Fruit fly (Drosophila melanogaster) whole organism, prepupa: ENCODE measurements around the gene Atac2.

ENCODE experiments used
- Blimp-1 ChIP-seq: fragments of 200-800 bp; sonication (Bioruptor generic); optimal IDR thresholded peaks from 3 replicates; lab custom pipeline; 2017; ENCODE audit warnings: missing biosample characterization, missing genetic modification characterization, mild to moderate bottlenecking, moderate library complexity, missing genetic modification reagents
- CG10669 ChIP-seq: fragments of 200-800 bp; sonication (Bioruptor generic); optimal IDR thresholded peaks from 3 replicates; lab custom pipeline; 2018; ENCODE audit warnings: missing biosample characterization, mild to moderate bottlenecking, missing genetic modification characterization, moderate library complexity
- CG11762 ChIP-seq: fragments of 200-800 bp; sonication (Bioruptor generic); optimal IDR thresholded peaks from 3 replicates; lab custom pipeline; 2016; ENCODE audit warnings: missing biosample characterization, missing genetic modification characterization; ENCODE audit not compliant: insufficient read depth
- CG15336 ChIP-seq: fragments of 200-800 bp; sonication (Bioruptor generic); IDR thresholded peaks from 2 replicates; pipeline ENCODE4 v1.3.6; 2022; ENCODE audit warnings: missing biosample characterization, missing genetic modification characterization
- CG31627 ChIP-seq: fragments of 200-800 bp; sonication (Bioruptor generic); optimal IDR thresholded peaks from 3 replicates; lab custom pipeline; 2016; ENCODE audit warnings: missing biosample characterization, missing genetic modification characterization
- CG32006 ChIP-seq: fragments of 200-800 bp; sonication (Bioruptor generic); optimal IDR thresholded peaks from 3 replicates; lab custom pipeline; 2017; ENCODE audit warnings: missing biosample characterization, mild to moderate bottlenecking, missing genetic modification characterization
- CG34406 ChIP-seq: fragments of 200-800 bp; sonication (Bioruptor generic); optimal IDR thresholded peaks from 3 replicates; lab custom pipeline; 2016; ENCODE audit warnings: missing biosample characterization, missing genetic modification characterization
- CG3919 ChIP-seq: fragments of 200-800 bp; sonication (Bioruptor generic); optimal IDR thresholded peaks from 3 replicates; lab custom pipeline; 2016; ENCODE audit warnings: missing biosample characterization, missing genetic modification characterization
- CG4318 ChIP-seq: fragments of 200-800 bp; sonication (Bioruptor generic); optimal IDR thresholded peaks from 3 replicates; lab custom pipeline; 2017; ENCODE audit warnings: missing biosample characterization, mild to moderate bottlenecking, missing genetic modification characterization
- CG6163 ChIP-seq: fragments of 200-800 bp; sonication (Bioruptor generic); IDR thresholded peaks from 3 replicates; pipeline ENCODE4 v1.3.6; 2022; ENCODE audit warnings: missing biosample characterization, missing genetic modification characterization
- CG6276 ChIP-seq: fragments of 200-800 bp; sonication (Bioruptor generic); optimal IDR thresholded peaks from 2 replicates; lab custom pipeline; 2017; ENCODE audit warnings: missing biosample characterization, mild to moderate bottlenecking, missing genetic modification characterization
- CG6792 ChIP-seq: fragments of 200-800 bp; sonication (Bioruptor generic); optimal IDR thresholded peaks from 3 replicates; lab custom pipeline; 2016; ENCODE audit warnings: missing biosample characterization, missing genetic modification characterization
- CG6854 ChIP-seq: fragments of 200-800 bp; sonication (Bioruptor generic); optimal IDR thresholded peaks from 2 replicates; lab custom pipeline; 2017; ENCODE audit warnings: missing biosample characterization, mild to moderate bottlenecking, missing genetic modification characterization
- CG7368 ChIP-seq: fragments of 200-800 bp; sonication (Bioruptor generic); optimal IDR thresholded peaks from 3 replicates; lab custom pipeline; 2016; ENCODE audit warnings: missing biosample characterization, missing genetic modification characterization
- CG8119 ChIP-seq: fragments of 200-800 bp; sonication (Bioruptor generic); IDR thresholded peaks from 3 replicates; pipeline ENCODE4 v1.3.6; 2022; ENCODE audit warnings: missing biosample characterization, missing genetic modification characterization
- CG8319 ChIP-seq: fragments of 200-800 bp; sonication (Bioruptor generic); optimal IDR thresholded peaks from 3 replicates; lab custom pipeline; 2016; ENCODE audit warnings: missing biosample characterization, missing genetic modification characterization
- Eip75B ChIP-seq: fragments of 200-800 bp; sonication (Bioruptor generic); optimal IDR thresholded peaks from 3 replicates; lab custom pipeline; 2016; ENCODE audit warnings: missing biosample characterization, missing genetic modification characterization
- Gug ChIP-seq: fragments of 200-800 bp; sonication (Bioruptor generic); IDR thresholded peaks from 2 replicates; pipeline ENCODE4 v1.3.6; 2022; ENCODE audit warnings: missing biosample characterization, missing genetic modification characterization
- Hr38 ChIP-seq: sonication (Bioruptor generic); optimal IDR thresholded peaks from 2 replicates; lab custom pipeline; 2016; ENCODE audit warnings: missing biosample characterization, missing genetic modification characterization
- Hr39 ChIP-seq: fragments of 200-800 bp; sonication (Bioruptor generic); optimal IDR thresholded peaks from 2 replicates; lab custom pipeline; 2016; ENCODE audit warnings: missing biosample characterization, missing genetic modification characterization
- OdsH ChIP-seq: fragments of 200-800 bp; sonication (Bioruptor generic); optimal IDR thresholded peaks from 3 replicates; lab custom pipeline; 2016; ENCODE audit warnings: missing biosample characterization, missing genetic modification characterization
- Smox ChIP-seq: fragments of 200-800 bp; sonication (Bioruptor generic); optimal IDR thresholded peaks from 3 replicates; lab custom pipeline; 2016; ENCODE audit warnings: missing biosample characterization, missing genetic modification characterization
- Sox102F ChIP-seq: fragments of 200-800 bp; sonication (Bioruptor generic); optimal IDR thresholded peaks from 2 replicates; lab custom pipeline; 2016; ENCODE audit warnings: missing biosample characterization, mild to moderate bottlenecking, missing genetic modification characterization
- Sox15 ChIP-seq: fragments of 200-800 bp; sonication (Bioruptor generic); optimal IDR thresholded peaks from 3 replicates; lab custom pipeline; 2016; ENCODE audit warnings: missing biosample characterization, missing genetic modification characterization
- achi ChIP-seq: fragments of 200-800 bp; sonication (Bioruptor generic); optimal IDR thresholded peaks from 3 replicates; lab custom pipeline; 2016; ENCODE audit warnings: missing biosample characterization, missing genetic modification characterization
- cyc ChIP-seq: fragments of 200-800 bp; sonication (Bioruptor generic); optimal IDR thresholded peaks from 3 replicates; lab custom pipeline; 2016; ENCODE audit warnings: missing biosample characterization, missing genetic modification characterization
- dsx ChIP-seq: fragments of 200-800 bp; optimal IDR thresholded peaks from 3 replicates; lab custom pipeline; 2019; ENCODE audit warnings: missing biosample characterization, mild to moderate bottlenecking, missing genetic modification characterization, moderate library complexity; ENCODE audit not compliant: poor library complexity, severe bottlenecking
- eg ChIP-seq: fragments of 200-800 bp; sonication (Bioruptor generic); IDR thresholded peaks from 3 replicates; pipeline ENCODE4 v1.3.6; 2022; ENCODE audit warnings: missing biosample characterization, missing genetic modification characterization
- esn ChIP-seq: fragments of 200-800 bp; sonication (Bioruptor generic); optimal IDR thresholded peaks from 2 replicates; lab custom pipeline; 2016; ENCODE audit warnings: missing biosample characterization, mild to moderate bottlenecking, missing genetic modification characterization, moderate library complexity
- fd59A ChIP-seq: fragments of 200-800 bp; sonication (Bioruptor generic); optimal IDR thresholded peaks from 2 replicates; lab custom pipeline; 2017; ENCODE audit warnings: missing biosample characterization, mild to moderate bottlenecking, missing genetic modification characterization, missing genetic modification reagents
- fkh ChIP-seq: fragments of 200-800 bp; sonication (Bioruptor generic); optimal IDR thresholded peaks from 3 replicates; lab custom pipeline; 2017; ENCODE audit warnings: missing biosample characterization, mild to moderate bottlenecking, missing genetic modification characterization, moderate library complexity
- net ChIP-seq: fragments of 200-800 bp; sonication (Bioruptor generic); optimal IDR thresholded peaks from 3 replicates; lab custom pipeline; 2016; ENCODE audit warnings: missing biosample characterization, missing genetic modification characterization
- salr ChIP-seq, 2 experiments: fragments of 200-800 bp; sonication (Bioruptor generic); optimal IDR thresholded peaks; 3 replicates each; lab custom pipeline; 2016 to 2018; ENCODE audit warnings: missing biosample characterization in 2 of 2, missing genetic modification characterization in 2 of 2, mild to moderate bottlenecking in 1 of 2
- ss ChIP-seq, 2 experiments: fragments of 200-800 bp; sonication (Bioruptor generic); optimal IDR thresholded peaks; 2 replicates in 1 of 2; 3 replicates in 1 of 2; lab custom pipeline; 2017 to 2018; ENCODE audit warnings: mild to moderate bottlenecking in 2 of 2, missing biosample characterization in 2 of 2, missing genetic modification characterization in 2 of 2, moderate library complexity in 1 of 2
- svp ChIP-seq: fragments of 200-800 bp; sonication (Bioruptor generic); peaks from one replicate; lab custom pipeline; 2016; ENCODE audit warnings: missing biosample characterization, missing genetic modification characterization
- topi ChIP-seq: fragments of 200-800 bp; sonication (Bioruptor generic); optimal IDR thresholded peaks from 3 replicates; lab custom pipeline; 2016; ENCODE audit warnings: missing biosample characterization, missing genetic modification characterization

Gene Atac2

dm6 chr2L:18617003-18617402 is 5.0 kb upstream of the Atac2 start, which contains the start of gene MESR3 (continued):
- TF ChIP-seq CG10669 (GFP tag; lab: Kevin White, UChicago) (peak; percentile 69), Sox102F (GFP tag; lab: Kevin White, UChicago) (no peak), Hr39 (GFP tag; lab: Kevin White, UChicago) (no peak), dsx (peak; percentile 79), CG8119 (GFP tag; lab: Robert Waterston, UW) (peak; percentile 57; the same call in 1 of the 3 replicates), achi (GFP tag; lab: Kevin White, UChicago) (peak; percentile 69), eg (GFP tag; lab: Robert Waterston, UW) (peak; percentile 86), ss (GFP tag; optimal IDR thresholded peaks at IDR 0.05; lab: Kevin White, UChicago) (no peak), Hr38 (GFP tag; lab: Kevin White, UChicago) (no peak), CG8319 (GFP tag; lab: Kevin White, UChicago) (no peak), esn (GFP tag; lab: Kevin White, UChicago) (peak; percentile 53), CG6792 (peak; percentile 42), CG3919 (GFP tag; lab: Kevin White, UChicago) (no peak), CG6854 (GFP tag; lab: Kevin White, UChicago) (peak; percentile 75), Eip75B (GFP tag; lab: Kevin White, UChicago) (no peak), CG4318 (peak; percentile 4), fd59A (no peak), CG34406 (GFP tag; lab: Kevin White, UChicago) (peak; percentile 61), salr (GFP tag; optimal IDR thresholded peaks at IDR 0.05; lab: Kevin White, UChicago) (no peak), topi (no peak), CG6163 (GFP tag; lab: Robert Waterston, UW) (peak; percentile 86), OdsH (GFP tag; lab: Kevin White, UChicago) (no peak), CG6276 (GFP tag; lab: Kevin White, UChicago) (no peak), Blimp-1 (GFP tag; lab: Kevin White, UChicago) (peak; percentile 25), Smox (GFP tag; lab: Kevin White, UChicago) (no peak), CG7368 (GFP tag; lab: Kevin White, UChicago) (peak; percentile 67), Gug (peak; percentile 34; the same call in 1 of the 2 replicates), CG31627 (peak; percentile 7)

- peak; percentile 14 for TF ChIP-seq cyc (GFP tag; lab: Kevin White, UChicago)
- no peak for TF ChIP-seq CG6792
Measured at dm6 chr2L:18616019-18616418, 4.0 kb upstream of the Atac2 start, which contains the start of gene IFT46. Gene IFT46, minus strand, starts transcription at chr2L:18616106.

dm6 chr2L:18606642-18607041 is 5.4 kb downstream of the Atac2 start, which contains the start of gene CG10333:
Gene CG10333, plus strand, starts transcription at chr2L:18606832.
- no peak for TF ChIP-seq CG11762 (GFP tag; lab: Kevin White, UChicago)
- TF ChIP-seq dsx, result no peak
- no peak for TF ChIP-seq CG6792
- no peak for TF ChIP-seq CG6854 (GFP tag; lab: Kevin White, UChicago)
- TF ChIP-seq svp (GFP tag; lab: Kevin White, UChicago), result no peak
- no peak for TF ChIP-seq CG31627
- no peak for TF ChIP-seq achi (GFP tag; lab: Kevin White, UChicago)
- TF ChIP-seq Eip75B (GFP tag; lab: Kevin White, UChicago), result no peak
- TF ChIP-seq net (GFP tag; lab: Kevin White, UChicago), result no peak
- no peak for TF ChIP-seq salr (GFP tag; optimal IDR thresholded peaks at IDR 0.05; lab: Kevin White, UChicago)
- TF ChIP-seq CG32006 (GFP tag; lab: Kevin White, UChicago), result no peak
- TF ChIP-seq fkh, result no peak
- TF ChIP-seq CG15336, result no peak
- TF ChIP-seq CG3919 (GFP tag; lab: Kevin White, UChicago), result no peak
- TF ChIP-seq CG6276 (GFP tag; lab: Kevin White, UChicago), result no peak
- TF ChIP-seq, all 60 proteins: peak for 0

- TF ChIP-seq CG31627 (no peak), Sox15 (GFP tag; lab: Kevin White, UChicago) (no peak), CG32006 (GFP tag; lab: Kevin White, UChicago) (no peak), CG7368 (GFP tag; lab: Kevin White, UChicago) (no peak)
Measured at dm6 chr2L:18605549-18605948, 6.5 kb downstream of the Atac2 start, which contains the start of gene CG31789. Gene CG31789, plus strand, starts transcription at chr2L:18605928.
